Worm (Caenorhabditis elegans) whole organism, L3 larva: ENCODE results near the gene fbxa-133.

Experiments used
- R02D3.7 ChIP-seq: fragments of 150-350 bp; optimal IDR thresholded peaks from 2 replicates; lab custom pipeline; 2014; ENCODE audit warnings: missing biosample characterization, missing genetic modification characterization
- ZK546.5 ChIP-seq: sonication (generic microtip); optimal IDR thresholded peaks from 2 replicates; lab custom pipeline; 2017; ENCODE audit warnings: missing biosample characterization, missing genetic modification characterization
- aly-2 ChIP-seq: fragments of 150-350 bp; optimal IDR thresholded peaks from 2 replicates; lab custom pipeline; 2014; ENCODE audit warnings: missing biosample characterization, missing genetic modification characterization
- ceh-16 ChIP-seq: sonication (generic microtip); optimal IDR thresholded peaks from 2 replicates; lab custom pipeline; 2017; ENCODE audit warnings: missing biosample characterization, missing genetic modification characterization
- ceh-28 ChIP-seq: fragments of 150-350 bp; optimal IDR thresholded peaks from 2 replicates; lab custom pipeline; 2014; ENCODE audit warnings: missing biosample characterization, missing genetic modification reagents, missing genetic modification characterization
- ceh-82 ChIP-seq: fragments of 150-350 bp; optimal IDR thresholded peaks from 2 replicates; lab custom pipeline; 2014; ENCODE audit warnings: missing biosample characterization, missing genetic modification characterization
- daf-12 ChIP-seq: fragments of 150-350 bp; optimal IDR thresholded peaks from 2 replicates; lab custom pipeline; 2014; ENCODE audit warnings: missing biosample characterization, missing genetic modification reagents, missing genetic modification characterization
- egl-27 ChIP-seq: sonication (generic microtip); optimal IDR thresholded peaks from 4 replicates; lab custom pipeline; 2017; ENCODE audit warnings: missing biosample characterization, missing genetic modification reagents, missing genetic modification characterization
- egl-5 ChIP-seq: fragments of 150-350 bp; optimal IDR thresholded peaks from 2 replicates; lab custom pipeline; 2017; ENCODE audit warnings: missing biosample characterization, missing genetic modification reagents, missing genetic modification characterization, inconsistent platforms
- elt-1 ChIP-seq: fragments of 150-350 bp; optimal IDR thresholded peaks from 2 replicates; lab custom pipeline; 2014; ENCODE audit warnings: missing biosample characterization, missing genetic modification characterization
- elt-2 ChIP-seq: sonication (generic microtip); optimal IDR thresholded peaks from 2 replicates; lab custom pipeline; 2016; ENCODE audit warnings: missing genetic modification reagents, mild to moderate bottlenecking, missing genetic modification characterization, missing compliant biosample characterization
- elt-3 ChIP-seq, 3 experiments: fragments of 150-350 bp in 1 of 3; sonication (generic microtip) in 2 of 3; optimal IDR thresholded peaks; 2 replicates in 2 of 3; 4 replicates in 1 of 3; lab custom pipeline; 2014 to 2017; ENCODE audit warnings: missing biosample characterization in 3 of 3, missing genetic modification characterization in 3 of 3
- fkh-10 ChIP-seq: sonication (generic microtip); optimal IDR thresholded peaks from 2 replicates; lab custom pipeline; 2017; ENCODE audit warnings: missing biosample characterization, missing genetic modification reagents, missing genetic modification characterization
- fkh-2 ChIP-seq: fragments of 150-350 bp; optimal IDR thresholded peaks from 2 replicates; lab custom pipeline; 2014; ENCODE audit warnings: missing biosample characterization, missing genetic modification reagents, missing genetic modification characterization
- fos-1 ChIP-seq: fragments of 150-350 bp; optimal IDR thresholded peaks from 2 replicates; lab custom pipeline; 2014; ENCODE audit warnings: missing biosample characterization, missing genetic modification characterization
- jun-1 ChIP-seq: fragments of 150-350 bp; optimal IDR thresholded peaks from 2 replicates; lab custom pipeline; 2014; ENCODE audit warnings: missing biosample characterization, missing genetic modification reagents, missing genetic modification characterization
- lin-15B ChIP-seq: fragments of 150-350 bp; optimal IDR thresholded peaks from 2 replicates; lab custom pipeline; 2014; ENCODE audit warnings: missing biosample characterization, missing genetic modification characterization
- mml-1 ChIP-seq: fragments of 150-350 bp; sonication (generic microtip); optimal IDR thresholded peaks from 3 replicates; lab custom pipeline; 2014; ENCODE audit warnings: missing biosample characterization, missing genetic modification characterization
- nfya-1 ChIP-seq: sonication (generic microtip); optimal IDR thresholded peaks from 2 replicates; lab custom pipeline; 2017; ENCODE audit warnings: missing genetic modification characterization, mild to moderate bottlenecking, missing compliant biosample characterization, antibody characterized with exemption, moderate library complexity; ENCODE audit not compliant: insufficient read depth
- nhr-11 ChIP-seq: fragments of 150-350 bp; optimal IDR thresholded peaks from 2 replicates; lab custom pipeline; 2014; ENCODE audit warnings: missing biosample characterization, missing genetic modification characterization
- nhr-23 ChIP-seq: fragments of 150-350 bp; optimal IDR thresholded peaks from 2 replicates; lab custom pipeline; 2014; ENCODE audit warnings: missing biosample characterization, missing genetic modification reagents, missing genetic modification characterization
- nhr-237 ChIP-seq: fragments of 150-350 bp; optimal IDR thresholded peaks from 2 replicates; lab custom pipeline; 2014; ENCODE audit warnings: missing biosample characterization, missing genetic modification characterization
- nhr-25 ChIP-seq: sonication (generic microtip); optimal IDR thresholded peaks from 2 replicates; lab custom pipeline; 2017; ENCODE audit warnings: missing biosample characterization, missing genetic modification characterization
- nhr-28 ChIP-seq: fragments of 150-350 bp; optimal IDR thresholded peaks from 2 replicates; lab custom pipeline; 2014; ENCODE audit warnings: missing biosample characterization, missing genetic modification characterization
- nhr-43 ChIP-seq: sonication (generic microtip); optimal IDR thresholded peaks from 2 replicates; lab custom pipeline; 2016; ENCODE audit warnings: mild to moderate bottlenecking, missing genetic modification characterization, missing compliant biosample characterization; ENCODE audit not compliant: poor library complexity, severe bottlenecking
- nhr-67 ChIP-seq: fragments of 150-350 bp; optimal IDR thresholded peaks from 2 replicates; lab custom pipeline; 2014; ENCODE audit warnings: missing biosample characterization, missing genetic modification characterization
- nhr-76 ChIP-seq: fragments of 150-350 bp; sonication (generic microtip); optimal IDR thresholded peaks from 5 replicates; lab custom pipeline; 2014; ENCODE audit warnings: missing biosample characterization, missing genetic modification characterization
- pha-4 ChIP-seq: fragments of 150-350 bp; optimal IDR thresholded peaks from 2 replicates; lab custom pipeline; 2014; ENCODE audit warnings: missing biosample characterization, missing genetic modification reagents, missing genetic modification characterization
- pqm-1 ChIP-seq: fragments of 150-350 bp; optimal IDR thresholded peaks from 2 replicates; lab custom pipeline; 2017; ENCODE audit warnings: missing biosample characterization, missing genetic modification characterization, inconsistent platforms
- sea-2 ChIP-seq: fragments of 150-350 bp; sonication (generic microtip); optimal IDR thresholded peaks from 4 replicates; lab custom pipeline; 2014; ENCODE audit warnings: missing biosample characterization, missing genetic modification reagents, missing genetic modification characterization
- tbx-2 ChIP-seq: sonication (generic microtip); optimal IDR thresholded peaks from 2 replicates; lab custom pipeline; 2016; ENCODE audit warnings: mild to moderate bottlenecking, missing genetic modification characterization, missing compliant biosample characterization
- unc-39 ChIP-seq: sonication (generic microtip); optimal IDR thresholded peaks from 4 replicates; lab custom pipeline; 2017; ENCODE audit warnings: missing biosample characterization, missing genetic modification characterization
- zag-1 ChIP-seq: fragments of 150-350 bp; optimal IDR thresholded peaks from 2 replicates; lab custom pipeline; 2014; ENCODE audit warnings: missing biosample characterization, missing genetic modification characterization
- ztf-11 ChIP-seq: fragments of 150-350 bp; optimal IDR thresholded peaks from 2 replicates; lab custom pipeline; 2014; ENCODE audit warnings: missing biosample characterization, missing genetic modification characterization
- ztf-4 ChIP-seq: fragments of 150-350 bp; optimal IDR thresholded peaks from 2 replicates; lab custom pipeline; 2014; ENCODE audit warnings: missing biosample characterization, missing genetic modification characterization

Gene fbxa-133

ce11 chrV:17558377-17558776 is 26.2 kb upstream of the fbxa-133 start, which contains the start of gene fbxa-174:
Gene fbxa-174, minus strand, starts transcription at chrV:17558477.
- TF ChIP-seq tbx-2 (tag; lab: Kevin White, UChicago) (no peak), elt-3 (tag; optimal IDR thresholded peaks at IDR 0.05; lab: Kevin White, UChicago) (no peak), nhr-43 (tag; lab: Kevin White, UChicago) (no peak), ceh-16 (no peak), daf-12 (no peak), egl-5 (tag; lab: Kevin White, UChicago) (no peak), jun-1 (tag; lab: Kevin White, UChicago) (no peak), mml-1 (tag; lab: Kevin White, UChicago) (no peak), ceh-28 (tag; lab: Kevin White, UChicago) (no peak), pqm-1 (tag; lab: Kevin White, UChicago) (no peak)
- TF ChIP-seq, all 47 proteins: peak for 0

DNA sequence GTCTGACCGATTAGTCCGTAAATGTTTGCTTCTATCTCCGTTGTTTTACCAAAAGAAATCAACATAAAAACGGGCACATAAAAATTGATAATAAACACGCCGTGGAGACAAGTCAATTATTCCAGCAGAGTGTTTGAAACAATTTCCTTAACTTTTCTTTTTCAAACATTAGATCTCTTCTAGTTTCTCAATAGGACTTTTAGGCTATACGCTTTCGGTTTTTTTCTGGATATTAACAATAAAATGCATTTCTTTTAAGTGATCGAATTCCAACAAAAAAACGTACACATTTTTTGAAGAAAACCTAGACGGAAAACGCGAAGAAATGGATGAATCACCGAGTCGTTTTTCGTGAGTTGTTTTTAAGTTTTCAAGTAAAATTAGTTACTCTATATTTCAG is 25.6 kb upstream of the fbxa-133 start, which contains the start of gene fbxa-172:
Gene fbxa-172, plus strand, starts transcription at position 301 of the 400 bp plus-strand sequence.
- TF ChIP-seq nhr-25 (tag; lab: Kevin White, UChicago) (no peak), egl-5 (tag; lab: Kevin White, UChicago) (no peak), nhr-67 (tag; lab: Kevin White, UChicago) (no peak), elt-3 (tag; optimal IDR thresholded peaks at IDR 0.05; lab: Kevin White, UChicago) (no peak), egl-27 (tag; lab: Kevin White, UChicago) (no peak), R02D3.7 (no peak), fkh-2 (tag; lab: Kevin White, UChicago) (no peak), ztf-4 (tag; lab: Kevin White, UChicago) (no peak), zag-1 (tag; lab: Kevin White, UChicago) (no peak), nhr-23 (tag; lab: Kevin White, UChicago) (no peak), sea-2 (no peak), jun-1 (tag; lab: Kevin White, UChicago) (no peak)

- no peak for TF ChIP-seq ceh-82 (tag; lab: Kevin White, UChicago)
- TF ChIP-seq elt-2 (tag; lab: Kevin White, UChicago) = no peak
- no peak for TF ChIP-seq nhr-76
- no peak for TF ChIP-seq nfya-1 (tag; lab: Kevin White, UChicago)
- TF ChIP-seq daf-12 = no peak
- TF ChIP-seq nhr-237 (tag; lab: Kevin White, UChicago) = no peak
- TF ChIP-seq aly-2 (tag; lab: Kevin White, UChicago) = no peak
These were observed 18.7 kb upstream of the fbxa-133 start, which contains the start of gene fbxa-171 for ce11 chrV:17565903-17566302. Gene fbxa-171, minus strand, starts transcription at chrV:17566003.

DNA sequence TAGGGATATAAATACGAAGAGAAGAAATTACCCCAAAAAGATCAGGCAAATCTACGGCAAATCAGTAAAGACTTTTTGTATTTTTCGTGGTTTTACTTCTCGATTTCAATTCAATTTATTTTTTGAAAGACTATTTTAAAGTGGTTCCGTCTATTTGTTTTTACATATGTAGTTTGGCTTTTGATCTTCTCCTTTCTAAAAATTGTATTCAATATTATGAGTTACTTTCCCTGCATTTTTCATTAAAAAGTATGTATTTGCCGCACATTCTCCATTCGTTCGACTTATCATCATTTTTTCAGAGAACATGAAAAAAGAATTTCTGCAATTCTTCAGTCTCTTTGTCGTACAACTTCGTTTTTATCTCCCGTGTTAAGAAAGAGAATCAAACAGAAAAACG is 17.7 kb upstream of the fbxa-133 start, which contains the start of gene C38D9.2:
Gene C38D9.2, plus strand, starts transcription at position 301 of the 400 bp plus-strand sequence.
- TF ChIP-seq egl-5 (tag; lab: Kevin White, UChicago) (no peak), elt-1 (tag; lab: Kevin White, UChicago) (no peak), fos-1 (tag; lab: Kevin White, UChicago) (no peak), nhr-11 (tag; lab: Kevin White, UChicago) (no peak), nhr-76 (no peak), ZK546.5 (tag; lab: Kevin White, UChicago) (no peak), nhr-237 (tag; lab: Kevin White, UChicago) (no peak), pha-4 (tag; lab: Kevin White, UChicago) (no peak), unc-39 (tag; lab: Kevin White, UChicago) (no peak), ztf-11 (tag; lab: Kevin White, UChicago) (no peak), fkh-10 (GFP tag; lab: Kevin White, UChicago) (no peak), sea-2 (no peak), lin-15B (tag; lab: Kevin White, UChicago) (no peak), nhr-28 (tag; lab: Kevin White, UChicago) (no peak), ceh-28 (tag; lab: Kevin White, UChicago) (no peak), daf-12 (no peak)
